Worm (Caenorhabditis elegans): Measurements from ENCODE around the gene Y110A2AL.9.
A peak's percentile ranks its signal among the peaks of the same experiment; 100 is the strongest.
"Not testable (repeated sequence)": the region's sequence is repeated elsewhere in the genome, so short reads cannot be mapped to it uniquely, and the experiment has no call there.

Y110A2AL.9 gene

ce11 chrII:2845674-2846073, 20.8 kb downstream of the Y110A2AL.9 start (continued):
- TF ChIP-seq bed-1 (GFP tag; IDR thresholded peaks at IDR 0.05) (0 out of 2 replicates have a peak, but pooled peaks have one; percentile 34), lin-35 (GFP tag; optimal IDR thresholded peaks at IDR 0.05) (no peak)

DNA sequence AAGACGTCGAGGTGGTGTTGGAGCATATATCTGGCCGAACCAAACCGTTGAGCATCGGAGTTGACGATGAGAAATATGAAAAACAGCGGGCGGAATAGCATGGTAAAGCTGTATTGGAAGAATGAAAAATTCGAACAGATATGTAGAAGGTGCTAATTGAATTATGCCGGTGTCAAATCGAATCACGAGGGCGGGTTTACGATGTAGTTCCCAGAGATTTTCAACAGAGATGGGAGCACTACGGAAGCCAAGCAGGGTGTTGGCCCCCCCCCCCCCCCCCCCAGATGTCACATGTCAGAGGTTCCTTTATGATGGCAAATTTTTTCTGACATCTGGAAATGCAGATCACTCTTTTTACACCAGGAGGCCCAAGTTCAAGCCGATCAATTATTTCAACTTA, 23.4 kb downstream of the Y110A2AL.9 start, which contains the start of gene Y110A2AL.7:
Gene Y110A2AL.7 (minus strand): TSS at position 101 of the 400 bp plus-strand sequence.
- no peak for TF ChIP-seq nfya-1 (tag; optimal IDR thresholded peaks at IDR 0.05; ENCODE audit: borderline replicate concordance, insufficient read depth)
- TF ChIP-seq aptf-3 (GFP tag; IDR thresholded peaks at IDR 0.05), result no peak
- TF ChIP-seq atf-7 (tag; optimal IDR thresholded peaks at IDR 0.05), result no peak
- no peak for TF ChIP-seq mxl-1 (tag; optimal IDR thresholded peaks at IDR 0.05)
- TF ChIP-seq sptf-2 (GFP tag; optimal IDR thresholded peaks at IDR 0.05), result no peak
- TF ChIP-seq aptf-2 (GFP tag; conservative IDR thresholded peaks at IDR 0.05), result no peak
- no peak for TF ChIP-seq hlh-26 (GFP tag; conservative IDR thresholded peaks at IDR 0.05)
- TF ChIP-seq ztf-18 (tag; optimal IDR thresholded peaks at IDR 0.05), result no peak
- TF ChIP-seq snpc-3.4 (tag; optimal IDR thresholded peaks at IDR 0.05), result no peak
- no peak for TF ChIP-seq let-526 (GFP tag; IDR thresholded peaks at IDR 0.05)
- TF ChIP-seq mel-28 (tag; optimal IDR thresholded peaks at IDR 0.05; ENCODE audit: borderline replicate concordance), result no peak
- no peak for TF ChIP-seq F52B5.7 (tag; optimal IDR thresholded peaks at IDR 0.05)
- no peak for TF ChIP-seq Y53F4B.3 (GFP tag; IDR thresholded peaks at IDR 0.05)
- TF ChIP-seq snpc-1.1 (tag; optimal IDR thresholded peaks at IDR 0.05; ENCODE audit: insufficient read depth), result no peak
- no peak for TF ChIP-seq unc-62 (GFP tag; optimal IDR thresholded peaks at IDR 0.05)

DNA sequence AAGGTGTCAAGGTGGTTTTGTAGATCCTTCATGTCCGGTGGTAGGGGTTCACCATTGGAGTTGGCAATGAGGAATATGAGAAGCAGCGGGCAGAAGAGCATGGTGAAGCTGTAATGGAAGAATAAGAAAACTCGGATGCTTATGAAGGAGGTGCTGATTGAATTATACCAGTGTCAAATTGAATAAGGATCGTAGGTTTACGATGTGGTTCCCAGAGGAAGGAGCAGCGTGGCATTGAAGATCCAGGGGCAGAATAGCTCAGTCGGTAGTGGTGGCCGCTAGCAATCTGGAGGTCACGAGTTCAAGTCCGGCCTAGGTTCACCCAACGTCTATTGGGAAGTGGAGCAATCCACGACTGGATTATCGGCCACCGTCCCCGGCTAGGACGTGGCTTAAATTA, 24.9 kb downstream of the Y110A2AL.9 start, which contains the start of gene Y110A2AL.6:
Gene Y110A2AL.6 (minus strand): TSS at position 101 of the 400 bp plus-strand sequence.
- no peak for TF ChIP-seq K11D2.4 (GFP tag; IDR thresholded peaks at IDR 0.05)
- no peak for TF ChIP-seq rpc-1 (optimal IDR thresholded peaks at IDR 0.05)
- TF ChIP-seq rpc-1 (tag; optimal IDR thresholded peaks at IDR 0.05), result peak; percentile 33

DNA sequence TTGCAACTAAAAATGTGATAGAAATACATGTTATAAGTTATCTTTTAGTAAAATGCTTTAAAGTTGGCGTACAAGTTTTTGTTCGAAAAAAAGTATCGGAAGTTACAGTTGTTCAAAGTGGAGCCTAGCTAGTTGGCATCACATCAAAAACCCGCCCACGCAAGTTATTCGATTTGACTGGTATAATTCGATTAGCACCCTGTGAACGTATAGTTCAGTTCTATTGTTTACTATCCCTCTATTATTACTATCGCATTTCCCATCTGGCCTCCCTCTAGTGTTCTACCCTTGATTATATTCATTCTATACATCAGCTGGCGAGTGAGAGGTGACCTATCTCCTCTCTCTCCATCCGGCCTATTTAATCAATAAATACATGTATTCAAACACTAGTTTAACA, 27.4 kb downstream of the Y110A2AL.9 start, which contains the start of gene Y110A2AL.4:
Gene Y110A2AL.4 (plus strand): TSS at position 301 of the 400 bp plus-strand sequence.
- not testable (repeated sequence) for TF ChIP-seq ztf-3 (GFP tag; optimal IDR thresholded peaks at IDR 0.05); efl-1 (GFP tag; optimal IDR thresholded peaks at IDR 0.05); F22D6.2 (tag; optimal IDR thresholded peaks at IDR 0.05)

DNA sequence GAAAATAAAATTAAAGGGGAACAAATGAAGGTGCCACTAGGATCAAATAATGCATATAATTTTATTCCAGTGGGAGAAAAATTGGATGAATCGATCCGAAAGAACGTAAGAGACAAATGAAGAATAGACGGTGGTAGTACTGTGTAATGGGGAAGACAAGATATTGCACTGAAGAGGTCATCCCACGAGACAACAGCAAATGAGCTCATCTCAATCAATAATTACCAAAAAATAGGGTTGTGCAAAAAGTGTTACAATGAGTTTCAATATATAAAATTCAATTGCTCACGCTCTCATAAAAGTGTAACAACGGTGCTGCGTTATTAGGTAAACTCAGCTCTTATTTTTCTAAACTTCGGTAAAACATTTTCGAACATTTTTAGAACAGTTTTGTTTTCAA, 29.6 kb downstream of the Y110A2AL.9 start, which contains the start of gene K12H6.7:
Gene K12H6.7 (minus strand): TSS at position 101 of the 400 bp plus-strand sequence.
- TF ChIP-seq B0261.1 (tag; optimal IDR thresholded peaks at IDR 0.05), result no peak
- TF ChIP-seq snpc-4 (GFP tag; optimal IDR thresholded peaks at IDR 0.05), result no peak
- TF ChIP-seq snpc-4 (tag; optimal IDR thresholded peaks at IDR 0.05), result no peak

DNA sequence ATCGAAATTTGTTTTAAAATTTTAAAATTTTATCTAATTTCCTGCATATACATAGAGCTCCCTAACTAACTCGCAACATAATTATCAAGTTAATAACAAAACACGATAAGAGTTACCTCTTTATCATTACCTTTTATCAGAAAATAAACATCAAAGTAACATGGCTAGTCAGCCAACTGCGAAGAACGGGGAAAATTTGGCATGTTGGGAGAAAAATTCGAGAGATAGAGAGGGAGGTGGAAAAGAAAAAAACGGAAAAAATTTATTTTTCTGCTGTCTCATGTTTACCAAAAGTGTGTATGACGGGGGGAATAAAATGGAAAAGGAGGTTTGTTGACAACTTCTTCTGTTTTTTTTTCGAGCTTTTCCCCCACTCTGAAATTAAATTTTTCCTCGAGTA, 32.3 kb downstream of the Y110A2AL.9 start:
- no peak for TF ChIP-seq attf-6 (GFP tag; IDR thresholded peaks at IDR 0.05)
- peak; percentile 66 for TF ChIP-seq nhr-80 (tag; optimal IDR thresholded peaks at IDR 0.05)
- peak; percentile 10 for TF ChIP-seq attf-5 (GFP tag; optimal IDR thresholded peaks at IDR 0.05)
- no peak for TF ChIP-seq pha-4 (tag; optimal IDR thresholded peaks at IDR 0.05)
